Fruit fly (Drosophila melanogaster) whole organism, embryonic: ENCODE measurements around the gene CG10694.

Experiments used
- Bgb ChIP-seq: fragments of 200-800 bp; sonication (Bioruptor generic); IDR thresholded peaks from 2 replicates; pipeline ENCODE4 v1.3.6; 2022; ENCODE audit warnings: missing biosample characterization, missing genetic modification characterization; ENCODE audit not compliant: partially characterized antibody
- BtbVII ChIP-seq: fragments of 200-800 bp; sonication (Bioruptor generic); optimal IDR thresholded peaks from 3 replicates; lab custom pipeline; 2017; ENCODE audit warnings: missing biosample characterization, mild to moderate bottlenecking, missing genetic modification characterization
- CG10209 ChIP-seq: fragments of 200-800 bp; sonication (Bioruptor generic); optimal IDR thresholded peaks from 3 replicates; lab custom pipeline; 2017; ENCODE audit warnings: missing biosample characterization, mild to moderate bottlenecking, missing genetic modification characterization, missing genetic modification reagents
- CG10267 ChIP-seq: fragments of 200-800 bp; sonication (Bioruptor generic); optimal IDR thresholded peaks from 2 replicates; lab custom pipeline; 2018; ENCODE audit warnings: missing biosample characterization, mild to moderate bottlenecking, missing genetic modification characterization, moderate library complexity
- CG11504 ChIP-seq: fragments of 200-800 bp; sonication (Bioruptor generic); optimal IDR thresholded peaks from 3 replicates; lab custom pipeline; 2019; ENCODE audit warnings: missing biosample characterization, mild to moderate bottlenecking, missing genetic modification characterization, moderate library complexity
- CG12104 ChIP-seq: fragments of 200-800 bp; sonication (Bioruptor generic); optimal IDR thresholded peaks from 3 replicates; lab custom pipeline; 2016; ENCODE audit warnings: missing biosample characterization, missing genetic modification characterization
- CG13775 ChIP-seq: fragments of 200-800 bp; sonication (Bioruptor generic); optimal IDR thresholded peaks from 3 replicates; lab custom pipeline; 2017; ENCODE audit warnings: missing biosample characterization, mild to moderate bottlenecking, missing genetic modification characterization
- CG14710 ChIP-seq: fragments of 200-800 bp; sonication (Bioruptor generic); optimal IDR thresholded peaks from 3 replicates; lab custom pipeline; 2019; ENCODE audit warnings: missing biosample characterization, mild to moderate bottlenecking, missing genetic modification characterization, moderate library complexity
- CG15514 ChIP-seq: fragments of 200-800 bp; sonication (Bioruptor generic); optimal IDR thresholded peaks from 3 replicates; lab custom pipeline; 2017; ENCODE audit warnings: missing biosample characterization, missing genetic modification characterization, mild to moderate bottlenecking, moderate library complexity, missing genetic modification reagents
- CG1647 ChIP-seq: fragments of 200-800 bp; sonication (Bioruptor generic); optimal IDR thresholded peaks from 3 replicates; lab custom pipeline; 2016; ENCODE audit warnings: missing biosample characterization, missing genetic modification characterization
- CG3065 ChIP-seq: fragments of 200-800 bp; sonication (Bioruptor generic); optimal IDR thresholded peaks from 2 replicates; lab custom pipeline; 2016; ENCODE audit warnings: missing biosample characterization, missing genetic modification characterization
- CG34422 ChIP-seq: fragments of 200-800 bp; sonication (Bioruptor generic); IDR thresholded peaks from 3 replicates; pipeline ENCODE4 v1.3.6; 2022; ENCODE audit warnings: missing biosample characterization, missing genetic modification characterization
- CG4854 ChIP-seq: fragments of 200-800 bp; sonication (Bioruptor generic); optimal IDR thresholded peaks from 2 replicates; lab custom pipeline; 2016; ENCODE audit warnings: missing biosample characterization, missing genetic modification characterization, inconsistent platforms
- CG6175 ChIP-seq: fragments of 200-800 bp; sonication (Bioruptor generic); IDR thresholded peaks from 3 replicates; pipeline ENCODE4 v1.3.6; 2022; ENCODE audit warnings: missing biosample characterization, missing genetic modification characterization
- CG8388 ChIP-seq: fragments of 200-800 bp; sonication (Bioruptor generic); optimal IDR thresholded peaks from 2 replicates; lab custom pipeline; 2019; ENCODE audit warnings: missing biosample characterization, mild to moderate bottlenecking, missing genetic modification characterization, moderate library complexity
- Chrac-16 ChIP-seq: fragments of 200-800 bp; sonication (Bioruptor generic); optimal IDR thresholded peaks from 3 replicates; lab custom pipeline; 2016; ENCODE audit warnings: missing biosample characterization, missing genetic modification characterization
- Dek ChIP-seq: fragments of 200-800 bp; sonication (Bioruptor generic); optimal IDR thresholded peaks from 3 replicates; lab custom pipeline; 2019; ENCODE audit warnings: missing biosample characterization, mild to moderate bottlenecking, missing genetic modification characterization, moderate library complexity
- E2f2 ChIP-seq: fragments of 200-800 bp; sonication (Bioruptor generic); IDR thresholded peaks from 2 replicates; pipeline ENCODE4 v1.3.6; 2022; ENCODE audit warnings: missing biosample characterization, missing genetic modification characterization
- Fer1 ChIP-seq: fragments of 200-800 bp; sonication (Bioruptor generic); optimal IDR thresholded peaks from 2 replicates; lab custom pipeline; 2017; ENCODE audit warnings: missing biosample characterization, mild to moderate bottlenecking, missing genetic modification characterization
- Gug ChIP-seq: fragments of 200-800 bp; sonication (Bioruptor generic); IDR thresholded peaks from 4 replicates; pipeline ENCODE4 v1.3.6; 2022; ENCODE audit warnings: missing biosample characterization, missing genetic modification characterization
- H15 ChIP-seq: fragments of 200-800 bp; sonication (Bioruptor generic); IDR thresholded peaks from 3 replicates; pipeline ENCODE4 v1.3.6; 2022; ENCODE audit warnings: missing biosample characterization, missing genetic modification characterization
- Hey ChIP-seq: fragments of 200-800 bp; sonication (Bioruptor generic); optimal IDR thresholded peaks from 3 replicates; lab custom pipeline; 2018; ENCODE audit warnings: missing biosample characterization, mild to moderate bottlenecking, missing genetic modification characterization
- HmgZ ChIP-seq: fragments of 200-800 bp; sonication (Bioruptor generic); optimal IDR thresholded peaks from 2 replicates; lab custom pipeline; 2018; ENCODE audit warnings: missing biosample characterization, mild to moderate bottlenecking, missing genetic modification characterization
- Med ChIP-seq: fragments of 200-800 bp; sonication (Bioruptor generic); peaks from one replicate; lab custom pipeline; 2016; ENCODE audit warnings: missing biosample characterization, missing genetic modification characterization, mild to moderate bottlenecking, inconsistent platforms, moderate library complexity
- Meics ChIP-seq: fragments of 200-800 bp; sonication (Bioruptor generic); optimal IDR thresholded peaks from 2 replicates; lab custom pipeline; 2017; ENCODE audit warnings: missing biosample characterization, mild to moderate bottlenecking, missing genetic modification characterization
- Neu2 ChIP-seq: fragments of 200-800 bp; sonication (Bioruptor generic); optimal IDR thresholded peaks from 3 replicates; lab custom pipeline; 2016; ENCODE audit warnings: missing biosample characterization, missing genetic modification characterization, borderline replicate concordance
- Nf-YA ChIP-seq: fragments of 200-800 bp; sonication (Bioruptor generic); IDR thresholded peaks from 2 replicates; pipeline ENCODE4 v1.3.6; 2022; ENCODE audit warnings: missing biosample characterization, missing genetic modification characterization
- Rfx ChIP-seq: fragments of 200-800 bp; sonication (Bioruptor generic); IDR thresholded peaks from 2 replicates; pipeline ENCODE4 v1.3.6; 2022; ENCODE audit warnings: missing biosample characterization, missing genetic modification characterization
- Stat92E ChIP-seq, 3 experiments: fragments of >200 bp in 2 of 3; fragments of 200-800 bp in 1 of 3; sonication (Bioruptor generic) in 1 of 3; optimal IDR thresholded peaks; 2 replicates each; lab custom pipeline; 2017 to 2019; ENCODE audit warnings: missing biosample characterization in 3 of 3, missing genetic modification characterization in 3 of 3, mild to moderate bottlenecking in 1 of 3, moderate library complexity in 1 of 3
- TFAM ChIP-seq: fragments of 200-800 bp; sonication (Bioruptor generic); optimal IDR thresholded peaks from 2 replicates; lab custom pipeline; 2017; ENCODE audit warnings: missing biosample characterization, missing genetic modification characterization, inconsistent platforms
- Xrp1 ChIP-seq: fragments of 200-800 bp; sonication (Bioruptor generic); IDR thresholded peaks from 2 replicates; pipeline ENCODE4 v1.3.6; 2022; ENCODE audit warnings: missing biosample characterization, missing genetic modification characterization
- ap ChIP-seq: fragments of 200-800 bp; sonication (Bioruptor generic); IDR thresholded peaks from 2 replicates; pipeline ENCODE4 v1.3.6; 2022; ENCODE audit warnings: missing biosample characterization, missing genetic modification characterization
- ase ChIP-seq: fragments of 200-800 bp; sonication (Bioruptor generic); IDR thresholded peaks from 3 replicates; pipeline ENCODE4 v1.3.6; 2022; ENCODE audit warnings: missing biosample characterization, missing genetic modification characterization
- az2 ChIP-seq: fragments of 200-800 bp; sonication (Bioruptor generic); optimal IDR thresholded peaks from 3 replicates; lab custom pipeline; 2016; ENCODE audit warnings: missing biosample characterization, missing genetic modification characterization
- bowl ChIP-seq: fragments of 200-800 bp; sonication (Bioruptor generic); IDR thresholded peaks from 2 replicates; pipeline ENCODE4 v1.3.6; 2022; ENCODE audit warnings: missing biosample characterization, missing genetic modification characterization
- br ChIP-seq: fragments of >200 bp; optimal IDR thresholded peaks from 2 replicates; lab custom pipeline; 2017
- chinmo ChIP-seq: fragments of 200-800 bp; sonication (Bioruptor generic); IDR thresholded peaks from 4 replicates; pipeline ENCODE4 v1.3.6; 2022; ENCODE audit warnings: missing biosample characterization, missing genetic modification characterization; ENCODE audit not compliant: partially characterized antibody
- chn ChIP-seq: fragments of 200-800 bp; sonication (Bioruptor generic); optimal IDR thresholded peaks from 2 replicates; lab custom pipeline; 2016; ENCODE audit warnings: missing biosample characterization, missing genetic modification characterization
- ci ChIP-seq: fragments of 200-800 bp; sonication (Bioruptor generic); IDR thresholded peaks from 3 replicates; pipeline ENCODE4 v1.3.6; 2022; ENCODE audit warnings: missing biosample characterization, missing genetic modification characterization
- danr ChIP-seq: fragments of 200-800 bp; sonication (Bioruptor generic); IDR thresholded peaks from 2 replicates; pipeline ENCODE4 v1.3.6; 2022; ENCODE audit warnings: missing biosample characterization, missing genetic modification characterization
- dimm ChIP-seq: fragments of 200-800 bp; sonication (Bioruptor generic); IDR thresholded peaks from 2 replicates; pipeline ENCODE4 v1.3.6; 2022; ENCODE audit warnings: missing biosample characterization, missing genetic modification characterization
- disco-r ChIP-seq: fragments of 200-800 bp; sonication (Bioruptor generic); optimal IDR thresholded peaks from 2 replicates; lab custom pipeline; 2016; ENCODE audit warnings: missing biosample characterization, missing genetic modification characterization
- fd102C ChIP-seq: fragments of 200-800 bp; sonication (Bioruptor generic); optimal IDR thresholded peaks from 2 replicates; lab custom pipeline; 2018; ENCODE audit warnings: missing biosample characterization, mild to moderate bottlenecking, missing genetic modification characterization, moderate library complexity
- gro ChIP-seq: fragments of 200-800 bp; sonication (Bioruptor generic); optimal IDR thresholded peaks from 2 replicates; lab custom pipeline; 2016; ENCODE audit warnings: missing biosample characterization, missing genetic modification characterization
- gt ChIP-seq: fragments of 200-800 bp; sonication (Bioruptor generic); IDR thresholded peaks from 2 replicates; pipeline ENCODE4 v1.3.6; 2022; ENCODE audit warnings: missing biosample characterization, missing genetic modification characterization
- hkb ChIP-seq, 2 experiments: fragments of 200-800 bp in 1 of 2; fragments of >200 bp in 1 of 2; sonication (Bioruptor generic) in 1 of 2; IDR thresholded peaks in 1 of 2; optimal IDR thresholded peaks in 1 of 2; 2 replicates each; pipeline versions ENCODE4 v1.3.6 to Lab custom; 2017 to 2022; ENCODE audit warnings: missing biosample characterization in 1 of 2, missing genetic modification characterization in 1 of 2
- ind ChIP-seq: fragments of 200-800 bp; sonication (Bioruptor generic); optimal IDR thresholded peaks from 3 replicates; lab custom pipeline; 2016; ENCODE audit warnings: missing biosample characterization, missing genetic modification characterization
- tna ChIP-seq: fragments of 200-800 bp; sonication (Bioruptor generic); IDR thresholded peaks from 2 replicates; pipeline ENCODE4 v1.3.6; 2022; ENCODE audit warnings: missing biosample characterization, missing genetic modification characterization; ENCODE audit not compliant: partially characterized antibody
- wdn ChIP-seq: fragments of 200-800 bp; sonication (Bioruptor generic); IDR thresholded peaks from 2 replicates; pipeline ENCODE4 v1.3.6; 2022; ENCODE audit warnings: missing biosample characterization, missing genetic modification characterization
- zen ChIP-seq: fragments of 200-800 bp; sonication (Bioruptor generic); optimal IDR thresholded peaks from 3 replicates; lab custom pipeline; 2018; ENCODE audit warnings: missing biosample characterization, mild to moderate bottlenecking, missing genetic modification characterization, moderate library complexity

CG10694 gene

dm6 chr3R:24141013-24141592 is 33.9 kb downstream of the CG10694 start, which contains the start of gene Kal1 (continued):
- TF ChIP-seq dimm (GFP tag; lab: Robert Waterston, UW) (peak; percentile 83), gt (GFP tag; lab: Robert Waterston, UW) (peak; percentile 60; the same call in 1 of the 2 replicates), CG10267 (peak; percentile 91), CG34422 (GFP tag; lab: Robert Waterston, UW) (peak; percentile 90), CG12104 (GFP tag; lab: Kevin White, UChicago) (peak; percentile 80), H15 (GFP tag; lab: Robert Waterston, UW) (peak; percentile 90), Nf-YA (GFP tag; lab: Robert Waterston, UW) (peak; percentile 84), Meics (GFP tag; lab: Kevin White, UChicago) (peak; percentile 82), Rfx (GFP tag; lab: Robert Waterston, UW) (peak; percentile 80), TFAM (GFP tag; lab: Kevin White, UChicago) (peak; percentile 63), CG14710 (peak; percentile 89), zen (tag; lab: Kevin White, UChicago) (peak; percentile 81), hkb (optimal IDR thresholded peaks at IDR 0.05; lab: Kevin White, UChicago) (no peak), hkb (GFP tag; IDR thresholded peaks at IDR 0.05; lab: Robert Waterston, UW) (peak; percentile 96), CG4854 (peak; percentile 9), CG1647 (GFP tag; lab: Kevin White, UChicago) (no peak), Gug (GFP tag; lab: Robert Waterston, UW) (peak; percentile 70; the same call in 2 of the 4 replicates), Hey (tag; lab: Kevin White, UChicago) (no peak), ci (peak; percentile 98), bowl (GFP tag; lab: Robert Waterston, UW) (peak; percentile 85), Stat92E (GFP tag; optimal IDR thresholded peaks at IDR 0.05; lab: Kevin White, UChicago) (peak in 1 of 3 experiments; percentile 90), CG6175 (GFP tag; lab: Robert Waterston, UW) (peak; percentile 58; the same call in 2 of the 3 replicates), CG15514 (GFP tag; lab: Kevin White, UChicago) (peak; percentile 77), az2 (peak; percentile 89), ind (peak; percentile 82), E2f2 (GFP tag; lab: Robert Waterston, UW) (peak; percentile 78), Fer1 (GFP tag; lab: Kevin White, UChicago) (peak; percentile 93), br (lab: Kevin White, UChicago) (no peak), BtbVII (GFP tag; lab: Kevin White, UChicago) (peak; percentile 90), CG3065 (peak; percentile 71), Med (GFP tag; lab: Kevin White, UChicago) (peak; percentile 88), CG11504 (tag; lab: Kevin White, UChicago) (peak; percentile 95), disco-r (GFP tag; lab: Kevin White, UChicago) (no peak), CG13775 (peak; percentile 85), danr (GFP tag; lab: Robert Waterston, UW) (peak; percentile 84), wdn (peak; percentile 64; the same call in 1 of the 2 replicates), CG8388 (peak; percentile 95), Neu2 (no peak), ap (GFP tag; lab: Robert Waterston, UW) (peak; percentile 89), fd102C (GFP tag; lab: Kevin White, UChicago) (peak; percentile 30), Chrac-16 (peak; percentile 69), Dek (tag; lab: Kevin White, UChicago) (peak; percentile 61), Xrp1 (GFP tag; lab: Robert Waterston, UW) (peak; percentile 97), chinmo (GFP tag; lab: Robert Waterston, UW) (0 out of 4 replicates have a peak, but pooled peaks have one; percentile 44), ase (GFP tag; lab: Robert Waterston, UW) (peak; percentile 86), chn (GFP tag; lab: Kevin White, UChicago) (peak; percentile 49), Bgb (no peak), gro (GFP tag; lab: Kevin White, UChicago) (no peak), CG10209 (GFP tag; lab: Kevin White, UChicago) (peak; percentile 91), tna (GFP tag; lab: Robert Waterston, UW) (no peak), HmgZ (peak; percentile 81)
